In genomic region chrX:6366357-6366691, dm6 we compare ENCODE assay signal across 1 fruit fly cellular context.
TF ChIP-seq lines count a peak whose summit lies in the region.

No protein-coding gene starts in this region.

TF ChIP-seq in whole organism, embryonic, 481 proteins besides CTCF, POLR2A, EP300 and RAD21 (continued from another document):
- no peak for TF ChIP-seq Elba2 (GFP tag; optimal IDR thresholded peaks at IDR 0.05; lab: Kevin White, UChicago)
- peak; percentile 84 for TF ChIP-seq CG7372 (GFP tag; IDR thresholded peaks at IDR 0.05; lab: Robert Waterston, UW)
- TF ChIP-seq ap (GFP tag; IDR thresholded peaks at IDR 0.05; lab: Robert Waterston, UW), result peak; percentile 81
- TF ChIP-seq CG10959 (GFP tag; IDR thresholded peaks at IDR 0.05; lab: Robert Waterston, UW), result peak; percentile 52
- peak; percentile 80 for TF ChIP-seq en (GFP tag; optimal IDR thresholded peaks at IDR 0.05; lab: Kevin White, UChicago)
- TF ChIP-seq MTF-1 (GFP tag; optimal IDR thresholded peaks at IDR 0.05; lab: Kevin White, UChicago; ENCODE audit: borderline replicate concordance), result peak; percentile 74
- TF ChIP-seq gsb (GFP tag; IDR thresholded peaks at IDR 0.05; lab: Robert Waterston, UW), result peak; percentile 85
- TF ChIP-seq pho (GFP tag; optimal IDR thresholded peaks at IDR 0.05; lab: Kevin White, UChicago), result peak; percentile 87
- peak; percentile 92 for TF ChIP-seq lilli (GFP tag; optimal IDR thresholded peaks at IDR 0.05; lab: Kevin White, UChicago)
- TF ChIP-seq wdn (GFP tag; IDR thresholded peaks at IDR 0.05; lab: Robert Waterston, UW), result peak; percentile 91
- peak; percentile 61 for TF ChIP-seq corto (GFP tag; optimal IDR thresholded peaks at IDR 0.05; lab: Kevin White, UChicago)
- peak; percentile 86 for TF ChIP-seq HLH54F (GFP tag; optimal IDR thresholded peaks at IDR 0.05; lab: Kevin White, UChicago)
- peak; percentile 59 for TF ChIP-seq da (GFP tag; optimal IDR thresholded peaks at IDR 0.05; lab: Kevin White, UChicago)
- TF ChIP-seq CG4617 (GFP tag; optimal IDR thresholded peaks at IDR 0.05; lab: Kevin White, UChicago; ENCODE audit: borderline replicate concordance), result peak; percentile 24
- peak; percentile 88 for TF ChIP-seq CG3847 (GFP tag; IDR thresholded peaks at IDR 0.05; lab: Robert Waterston, UW)
- no peak for TF ChIP-seq pfk (GFP tag; optimal IDR thresholded peaks at IDR 0.05; lab: Kevin White, UChicago)
- peak; percentile 74 for TF ChIP-seq org-1 (GFP tag; optimal IDR thresholded peaks at IDR 0.05; lab: Kevin White, UChicago)
- TF ChIP-seq CG12744 (GFP tag; optimal IDR thresholded peaks at IDR 0.05; lab: Kevin White, UChicago), result peak; percentile 74
- TF ChIP-seq ewg (GFP tag; optimal IDR thresholded peaks at IDR 0.05; lab: Kevin White, UChicago), result peak; percentile 54
- peak; percentile 92 for TF ChIP-seq CG9817 (tag; optimal IDR thresholded peaks at IDR 0.05; lab: Kevin White, UChicago)
- no peak for TF ChIP-seq sc (optimal IDR thresholded peaks at IDR 0.05; lab: Kevin White, UChicago)
- TF ChIP-seq sc (GFP tag; optimal IDR thresholded peaks at IDR 0.05; lab: Kevin White, UChicago), result peak; percentile 42
- TF ChIP-seq cg (GFP tag; optimal IDR thresholded peaks at IDR 0.05; lab: Kevin White, UChicago), result peak; percentile 40
- peak; percentile 47 for TF ChIP-seq CG10462 (GFP tag; optimal IDR thresholded peaks at IDR 0.05; lab: Kevin White, UChicago)
- peak; percentile 75 for TF ChIP-seq ems (GFP tag; optimal IDR thresholded peaks at IDR 0.05; lab: Kevin White, UChicago)
- TF ChIP-seq Eip74EF (GFP tag; optimal IDR thresholded peaks at IDR 0.05; lab: Kevin White, UChicago), result peak in 1 of 2 experiments; percentile 59
- peak; percentile 11 for TF ChIP-seq kni (GFP tag; optimal IDR thresholded peaks at IDR 0.05; lab: Kevin White, UChicago)
- peak; percentile 64 for TF ChIP-seq Blimp-1 (GFP tag; optimal IDR thresholded peaks at IDR 0.05; lab: Kevin White, UChicago)
- peak; percentile 69; the same call in 2 of the 3 replicates for TF ChIP-seq CG3726 (GFP tag; IDR thresholded peaks at IDR 0.05; lab: Robert Waterston, UW)
- peak; percentile 88 for TF ChIP-seq Dip3 (GFP tag; optimal IDR thresholded peaks at IDR 0.05; lab: Kevin White, UChicago)
- peak; percentile 67 for TF ChIP-seq CG16863 (GFP tag; optimal IDR thresholded peaks at IDR 0.05; lab: Kevin White, UChicago)
- peak; percentile 92 for TF ChIP-seq sob (GFP tag; IDR thresholded peaks at IDR 0.05; lab: Robert Waterston, UW)
- peak; percentile 81 for TF ChIP-seq H15 (GFP tag; IDR thresholded peaks at IDR 0.05; lab: Robert Waterston, UW)
- TF ChIP-seq slp2 (GFP tag; optimal IDR thresholded peaks at IDR 0.05; lab: Kevin White, UChicago), result peak; percentile 66
- peak; percentile 59 for TF ChIP-seq CG12299 (tag; optimal IDR thresholded peaks at IDR 0.05; lab: Kevin White, UChicago)
